Fruit fly (Drosophila melanogaster) whole organism, prepupa: ENCODE results near the gene CG17777.
A peak's percentile ranks its signal among the peaks of the same experiment; 100 is the strongest.

Experiments used
- Blimp-1 ChIP-seq: fragments of 200-800 bp; sonication (Bioruptor generic); optimal IDR thresholded peaks from 3 replicates; lab custom pipeline; 2017; ENCODE audit warnings: missing biosample characterization, missing genetic modification characterization, mild to moderate bottlenecking, moderate library complexity, missing genetic modification reagents
- CG10631 ChIP-seq: fragments of 200-800 bp; sonication (Bioruptor generic); optimal IDR thresholded peaks from 2 replicates; lab custom pipeline; 2016; ENCODE audit warnings: missing biosample characterization, missing genetic modification characterization
- CG11294 ChIP-seq: fragments of 200-800 bp; sonication (Bioruptor generic); IDR thresholded peaks from 2 replicates; pipeline ENCODE4 v1.3.6; 2022; ENCODE audit warnings: missing biosample characterization, missing genetic modification characterization
- CG11762 ChIP-seq: fragments of 200-800 bp; sonication (Bioruptor generic); optimal IDR thresholded peaks from 3 replicates; lab custom pipeline; 2016; ENCODE audit warnings: missing biosample characterization, missing genetic modification characterization; ENCODE audit not compliant: insufficient read depth
- CG15336 ChIP-seq: fragments of 200-800 bp; sonication (Bioruptor generic); IDR thresholded peaks from 2 replicates; pipeline ENCODE4 v1.3.6; 2022; ENCODE audit warnings: missing biosample characterization, missing genetic modification characterization
- CG1621 ChIP-seq: fragments of 200-800 bp; sonication (Bioruptor generic); optimal IDR thresholded peaks from 3 replicates; lab custom pipeline; 2018; ENCODE audit warnings: missing biosample characterization, mild to moderate bottlenecking, missing genetic modification characterization
- CG3032 ChIP-seq: fragments of 200-800 bp; optimal IDR thresholded peaks from 2 replicates; lab custom pipeline; 2019; ENCODE audit warnings: missing biosample characterization, mild to moderate bottlenecking, missing genetic modification characterization, moderate library complexity
- CG31627 ChIP-seq: fragments of 200-800 bp; sonication (Bioruptor generic); optimal IDR thresholded peaks from 3 replicates; lab custom pipeline; 2016; ENCODE audit warnings: missing biosample characterization, missing genetic modification characterization
- CG32006 ChIP-seq: fragments of 200-800 bp; sonication (Bioruptor generic); optimal IDR thresholded peaks from 3 replicates; lab custom pipeline; 2017; ENCODE audit warnings: missing biosample characterization, mild to moderate bottlenecking, missing genetic modification characterization
- CG34406 ChIP-seq: fragments of 200-800 bp; sonication (Bioruptor generic); optimal IDR thresholded peaks from 3 replicates; lab custom pipeline; 2016; ENCODE audit warnings: missing biosample characterization, missing genetic modification characterization
- CG3919 ChIP-seq: fragments of 200-800 bp; sonication (Bioruptor generic); optimal IDR thresholded peaks from 3 replicates; lab custom pipeline; 2016; ENCODE audit warnings: missing biosample characterization, missing genetic modification characterization
- CG4318 ChIP-seq: fragments of 200-800 bp; sonication (Bioruptor generic); optimal IDR thresholded peaks from 3 replicates; lab custom pipeline; 2017; ENCODE audit warnings: missing biosample characterization, mild to moderate bottlenecking, missing genetic modification characterization
- CG6163 ChIP-seq: fragments of 200-800 bp; sonication (Bioruptor generic); IDR thresholded peaks from 3 replicates; pipeline ENCODE4 v1.3.6; 2022; ENCODE audit warnings: missing biosample characterization, missing genetic modification characterization
- CG6276 ChIP-seq: fragments of 200-800 bp; sonication (Bioruptor generic); optimal IDR thresholded peaks from 2 replicates; lab custom pipeline; 2017; ENCODE audit warnings: missing biosample characterization, mild to moderate bottlenecking, missing genetic modification characterization
- CG6792 ChIP-seq: fragments of 200-800 bp; sonication (Bioruptor generic); optimal IDR thresholded peaks from 3 replicates; lab custom pipeline; 2016; ENCODE audit warnings: missing biosample characterization, missing genetic modification characterization
- CG6808 ChIP-seq: fragments of 200-800 bp; sonication (Bioruptor generic); optimal IDR thresholded peaks from 3 replicates; lab custom pipeline; 2017; ENCODE audit warnings: missing biosample characterization, missing genetic modification characterization, mild to moderate bottlenecking, moderate library complexity, missing genetic modification reagents
- CG8119 ChIP-seq: fragments of 200-800 bp; sonication (Bioruptor generic); IDR thresholded peaks from 3 replicates; pipeline ENCODE4 v1.3.6; 2022; ENCODE audit warnings: missing biosample characterization, missing genetic modification characterization
- CG9139 ChIP-seq: fragments of 200-800 bp; sonication (Bioruptor generic); optimal IDR thresholded peaks from 3 replicates; lab custom pipeline; 2017; ENCODE audit warnings: missing biosample characterization, mild to moderate bottlenecking, missing genetic modification characterization
- Eip78C ChIP-seq: fragments of 200-800 bp; sonication (Bioruptor generic); peaks from one replicate; lab custom pipeline; 2016; ENCODE audit warnings: missing biosample characterization, missing genetic modification characterization
- Ets96B ChIP-seq: fragments of 200-800 bp; optimal IDR thresholded peaks from 2 replicates; lab custom pipeline; 2019; ENCODE audit warnings: missing biosample characterization, mild to moderate bottlenecking, missing genetic modification characterization, moderate library complexity
- Gug ChIP-seq: fragments of 200-800 bp; sonication (Bioruptor generic); IDR thresholded peaks from 2 replicates; pipeline ENCODE4 v1.3.6; 2022; ENCODE audit warnings: missing biosample characterization, missing genetic modification characterization
- Hr39 ChIP-seq: fragments of 200-800 bp; sonication (Bioruptor generic); optimal IDR thresholded peaks from 2 replicates; lab custom pipeline; 2016; ENCODE audit warnings: missing biosample characterization, missing genetic modification characterization
- Hr4 ChIP-seq: fragments of 200-800 bp; sonication (Bioruptor generic); optimal IDR thresholded peaks from 3 replicates; lab custom pipeline; 2016; ENCODE audit warnings: missing biosample characterization, missing genetic modification characterization
- Lpt ChIP-seq: fragments of 200-800 bp; sonication (Bioruptor generic); optimal IDR thresholded peaks from 3 replicates; lab custom pipeline; 2016; ENCODE audit warnings: missing biosample characterization, missing genetic modification characterization
- Met ChIP-seq: fragments of 200-800 bp; sonication (Bioruptor generic); optimal IDR thresholded peaks from 3 replicates; lab custom pipeline; 2016; ENCODE audit warnings: missing biosample characterization, missing genetic modification characterization
- OdsH ChIP-seq: fragments of 200-800 bp; sonication (Bioruptor generic); optimal IDR thresholded peaks from 3 replicates; lab custom pipeline; 2016; ENCODE audit warnings: missing biosample characterization, missing genetic modification characterization
- Sox102F ChIP-seq: fragments of 200-800 bp; sonication (Bioruptor generic); optimal IDR thresholded peaks from 2 replicates; lab custom pipeline; 2016; ENCODE audit warnings: missing biosample characterization, mild to moderate bottlenecking, missing genetic modification characterization
- Sox14 ChIP-seq: fragments of 200-800 bp; sonication (Bioruptor generic); optimal IDR thresholded peaks from 3 replicates; lab custom pipeline; 2016; ENCODE audit warnings: missing biosample characterization, missing genetic modification characterization
- Sox15 ChIP-seq: fragments of 200-800 bp; sonication (Bioruptor generic); optimal IDR thresholded peaks from 3 replicates; lab custom pipeline; 2016; ENCODE audit warnings: missing biosample characterization, missing genetic modification characterization
- achi ChIP-seq: fragments of 200-800 bp; sonication (Bioruptor generic); optimal IDR thresholded peaks from 3 replicates; lab custom pipeline; 2016; ENCODE audit warnings: missing biosample characterization, missing genetic modification characterization
- acj6 ChIP-seq: fragments of 200-800 bp; sonication (Bioruptor generic); optimal IDR thresholded peaks from 3 replicates; lab custom pipeline; 2016; ENCODE audit warnings: missing biosample characterization, missing genetic modification characterization
- cyc ChIP-seq: fragments of 200-800 bp; sonication (Bioruptor generic); optimal IDR thresholded peaks from 3 replicates; lab custom pipeline; 2016; ENCODE audit warnings: missing biosample characterization, missing genetic modification characterization
- dac ChIP-seq: fragments of 200-800 bp; sonication (Bioruptor generic); optimal IDR thresholded peaks from 2 replicates; lab custom pipeline; 2017; ENCODE audit warnings: missing biosample characterization, mild to moderate bottlenecking, missing genetic modification characterization
- eg ChIP-seq: fragments of 200-800 bp; sonication (Bioruptor generic); IDR thresholded peaks from 3 replicates; pipeline ENCODE4 v1.3.6; 2022; ENCODE audit warnings: missing biosample characterization, missing genetic modification characterization
- fd59A ChIP-seq: fragments of 200-800 bp; sonication (Bioruptor generic); optimal IDR thresholded peaks from 2 replicates; lab custom pipeline; 2017; ENCODE audit warnings: missing biosample characterization, mild to moderate bottlenecking, missing genetic modification characterization, missing genetic modification reagents
- fkh ChIP-seq: fragments of 200-800 bp; sonication (Bioruptor generic); optimal IDR thresholded peaks from 3 replicates; lab custom pipeline; 2017; ENCODE audit warnings: missing biosample characterization, mild to moderate bottlenecking, missing genetic modification characterization, moderate library complexity
- net ChIP-seq: fragments of 200-800 bp; sonication (Bioruptor generic); optimal IDR thresholded peaks from 3 replicates; lab custom pipeline; 2016; ENCODE audit warnings: missing biosample characterization, missing genetic modification characterization
- pdm3 ChIP-seq: fragments of 200-800 bp; sonication (Bioruptor generic); optimal IDR thresholded peaks from 3 replicates; lab custom pipeline; 2016; ENCODE audit warnings: missing biosample characterization, missing genetic modification characterization
- salr ChIP-seq, 2 experiments: fragments of 200-800 bp; sonication (Bioruptor generic); optimal IDR thresholded peaks; 3 replicates each; lab custom pipeline; 2016 to 2018; ENCODE audit warnings: missing biosample characterization in 2 of 2, missing genetic modification characterization in 2 of 2, mild to moderate bottlenecking in 1 of 2
- spab ChIP-seq: fragments of 200-800 bp; sonication (Bioruptor generic); optimal IDR thresholded peaks from 2 replicates; lab custom pipeline; 2017; ENCODE audit warnings: missing biosample characterization, mild to moderate bottlenecking, missing genetic modification characterization, missing genetic modification reagents
- svp ChIP-seq: fragments of 200-800 bp; sonication (Bioruptor generic); peaks from one replicate; lab custom pipeline; 2016; ENCODE audit warnings: missing biosample characterization, missing genetic modification characterization
- topi ChIP-seq: fragments of 200-800 bp; sonication (Bioruptor generic); optimal IDR thresholded peaks from 3 replicates; lab custom pipeline; 2016; ENCODE audit warnings: missing biosample characterization, missing genetic modification characterization

Gene CG17777

dm6 chrX:2165394-2165793 lies 21.3 kb upstream of the CG17777 start:
- TF ChIP-seq Hr39 (no peak), pdm3 (GFP tag; lab: Kevin White, UChicago) (peak; percentile 7), CG8119 (GFP tag; lab: Robert Waterston, UW) (peak; percentile 66), CG4318 (GFP tag; lab: Kevin White, UChicago) (peak; percentile 0), Ets96B (tag; lab: Kevin White, UChicago) (no peak), fd59A (GFP tag; lab: Kevin White, UChicago) (no peak), svp (GFP tag; lab: Kevin White, UChicago) (peak; percentile 48), CG11762 (GFP tag; lab: Kevin White, UChicago) (no peak), Lpt (GFP tag; lab: Kevin White, UChicago) (peak; percentile 35), CG6276 (GFP tag; lab: Kevin White, UChicago) (peak; percentile 28), Gug (peak; percentile 36; the same call in 1 of the 2 replicates), Sox102F (no peak), CG6808 (GFP tag; lab: Kevin White, UChicago) (no peak), CG1621 (tag; lab: Kevin White, UChicago) (no peak), fkh (no peak), dac (GFP tag; lab: Kevin White, UChicago) (peak; percentile 15), Hr4 (peak; percentile 53), Blimp-1 (no peak), CG9139 (no peak), cyc (GFP tag; lab: Kevin White, UChicago) (no peak), CG15336 (GFP tag; lab: Robert Waterston, UW) (peak; percentile 72), CG11294 (GFP tag; lab: Robert Waterston, UW) (peak; percentile 23; the same call in 1 of the 2 replicates), CG6163 (GFP tag; lab: Robert Waterston, UW) (peak; percentile 55), OdsH (GFP tag; lab: Kevin White, UChicago) (no peak), eg (peak; percentile 81), CG3919 (no peak), CG32006 (GFP tag; lab: Kevin White, UChicago) (peak; percentile 62), Eip78C (GFP tag; lab: Kevin White, UChicago) (peak; percentile 14), salr (GFP tag; optimal IDR thresholded peaks at IDR 0.05; lab: Kevin White, UChicago) (no peak), topi (no peak), CG6792 (GFP tag; lab: Kevin White, UChicago) (no peak)

- TF ChIP-seq CG31627 (GFP tag; lab: Kevin White, UChicago) (no peak), net (GFP tag; lab: Kevin White, UChicago) (peak; percentile 43), CG1621 (tag; lab: Kevin White, UChicago) (no peak), Hr4 (peak; percentile 81), CG4318 (GFP tag; lab: Kevin White, UChicago) (peak; percentile 58), Met (GFP tag; lab: Kevin White, UChicago) (no peak), fkh (no peak), OdsH (GFP tag; lab: Kevin White, UChicago) (peak; percentile 42), topi (no peak), CG15336 (GFP tag; lab: Robert Waterston, UW) (peak; percentile 89), Ets96B (tag; lab: Kevin White, UChicago) (no peak), Sox15 (GFP tag; lab: Kevin White, UChicago) (no peak), Lpt (GFP tag; lab: Kevin White, UChicago) (peak; percentile 38), CG6163 (GFP tag; lab: Robert Waterston, UW) (peak; percentile 83), Hr39 (no peak), CG10631 (GFP tag; lab: Kevin White, UChicago) (peak; percentile 10), salr (GFP tag; optimal IDR thresholded peaks at IDR 0.05; lab: Kevin White, UChicago) (peak in 1 of 2 experiments; percentile 8), CG3032 (tag; lab: Kevin White, UChicago) (no peak), Gug (peak; percentile 76), Sox14 (peak; percentile 8), CG34406 (GFP tag; lab: Kevin White, UChicago) (no peak), pdm3 (GFP tag; lab: Kevin White, UChicago) (peak; percentile 56), dac (GFP tag; lab: Kevin White, UChicago) (peak; percentile 48), CG8119 (GFP tag; lab: Robert Waterston, UW) (peak; percentile 85), acj6 (no peak), achi (peak; percentile 40), fd59A (GFP tag; lab: Kevin White, UChicago) (no peak), Eip78C (GFP tag; lab: Kevin White, UChicago) (peak; percentile 53), CG6276 (GFP tag; lab: Kevin White, UChicago) (peak; percentile 63), eg (peak; percentile 90), Blimp-1 (no peak), CG32006 (GFP tag; lab: Kevin White, UChicago) (peak; percentile 85), CG3919 (peak; percentile 47), CG11294 (GFP tag; lab: Robert Waterston, UW) (peak; percentile 63), svp (GFP tag; lab: Kevin White, UChicago) (peak; percentile 64), spab (GFP tag; lab: Kevin White, UChicago) (no peak)
These were observed 20.5 kb upstream of the CG17777 start for dm6 chrX:2166129-2166528.
